Worm (Caenorhabditis elegans) whole organism, midembryonic: ENCODE data around the gene F14H3.4.

ENCODE experiments used
- T22C8.4 ChIP-seq: fragments of 200-800 bp; sonication (Bioruptor generic); IDR thresholded peaks from 2 replicates; pipeline ENCODE4 v1.3.6; 2022; ENCODE audit warnings: missing genetic modification characterization, missing compliant biosample characterization
- flt-1 ChIP-seq: fragments of 200-800 bp; sonication (Bioruptor generic); IDR thresholded peaks from 2 replicates; pipeline ENCODE4 v1.3.6; 2022; ENCODE audit warnings: missing genetic modification characterization, missing compliant biosample characterization

DNA sequence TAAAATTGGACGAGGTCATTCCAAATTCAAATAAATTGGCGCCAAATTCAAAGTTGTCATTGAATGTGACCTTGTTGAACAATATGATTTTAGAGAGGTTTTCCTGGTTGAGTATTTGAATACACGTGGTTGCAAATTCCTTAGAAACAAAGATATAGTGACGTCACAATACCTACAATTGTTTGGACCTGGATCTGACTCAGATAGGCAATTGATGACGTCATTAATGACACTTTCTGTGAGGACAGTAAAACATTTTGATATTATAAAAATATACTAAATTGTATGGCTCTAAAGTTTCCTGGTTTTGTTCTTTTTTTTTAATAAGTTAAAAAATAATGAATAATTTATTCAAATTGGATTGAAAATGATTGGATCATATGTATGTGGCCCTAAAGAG is 13.5 kb downstream of the F14H3.4 start:
- TF ChIP-seq T22C8.4 (GFP tag; lab: Robert Waterston, UW), result no peak
- no peak for TF ChIP-seq flt-1 (GFP tag; lab: Robert Waterston, UW)
